Worm (Caenorhabditis elegans) whole organism, young adult: ENCODE data around the gene col-98.

Experiments
- F22D6.2 ChIP-seq: sonication (generic microtip); optimal IDR thresholded peaks from 2 replicates; lab custom pipeline; 2016; ENCODE audit warnings: mild to moderate bottlenecking, missing genetic modification characterization, missing compliant biosample characterization
- atf-7 ChIP-seq: sonication (generic microtip); optimal IDR thresholded peaks from 2 replicates; lab custom pipeline; 2017; ENCODE audit warnings: mild to moderate bottlenecking, missing genetic modification characterization, missing compliant biosample characterization
- nhr-179 ChIP-seq: sonication (generic microtip); optimal IDR thresholded peaks from 2 replicates; lab custom pipeline; 2016; ENCODE audit warnings: mild to moderate bottlenecking, missing genetic modification characterization, missing compliant biosample characterization
- pha-4 ChIP-seq: fragments of 150-350 bp; sonication (generic microtip); optimal IDR thresholded peaks from 2 replicates; lab custom pipeline; 2014; ENCODE audit warnings: missing biosample characterization, missing genetic modification reagents, missing genetic modification characterization
- sea-2 ChIP-seq: fragments of 200-800 bp; sonication (Bioruptor generic); IDR thresholded peaks from 2 replicates; pipeline ENCODE4 v1.3.6; 2022; ENCODE audit warnings: missing genetic modification characterization, missing compliant biosample characterization
- unc-62 ChIP-seq: fragments of 150-350 bp; optimal IDR thresholded peaks from 2 replicates; lab custom pipeline; 2014; ENCODE audit warnings: missing biosample characterization, missing genetic modification reagents, missing genetic modification characterization

DNA sequence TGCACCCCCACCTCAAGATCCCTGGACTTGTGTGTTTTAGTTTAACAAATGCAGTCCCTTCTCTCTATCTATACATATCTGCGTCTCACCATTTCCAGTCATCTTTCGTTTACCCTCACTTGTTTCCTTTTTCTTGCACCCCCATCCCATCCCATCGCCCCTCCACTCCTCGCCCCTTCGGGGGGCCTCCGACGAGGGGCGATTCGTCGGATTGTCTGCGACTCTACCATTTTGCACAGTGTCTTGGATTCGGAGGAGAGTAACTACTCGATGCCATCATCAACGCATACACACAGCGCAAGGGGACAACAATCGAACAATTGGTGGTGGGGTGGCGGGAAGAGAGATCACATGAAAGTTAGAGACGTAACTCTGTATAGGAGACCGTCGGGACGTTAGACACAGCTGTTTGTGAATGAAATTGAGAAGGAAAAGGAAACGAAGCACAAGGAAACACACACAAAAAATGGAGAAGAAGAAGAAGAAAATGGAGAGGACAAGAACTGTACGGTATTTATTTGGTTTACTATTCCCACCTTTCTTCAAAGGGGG is 43.7 kb downstream of the col-98 start:
- TF ChIP-seq pha-4 (tag; lab: Kevin White, UChicago) (peak; percentile 22), F22D6.2 (tag; lab: Kevin White, UChicago) (peak; percentile 56), unc-62 (no peak), sea-2 (no peak), nhr-179 (tag; lab: Kevin White, UChicago) (no peak), atf-7 (tag; lab: Kevin White, UChicago) (peak; percentile 39)
